Fruit fly (Drosophila melanogaster) whole organism, pupa: Measurements from ENCODE around the gene pns.

ENCODE experiments used
- CG17806 ChIP-seq: fragments of 200-800 bp; sonication (Bioruptor generic); optimal IDR thresholded peaks from 2 replicates; lab custom pipeline; 2018; ENCODE audit warnings: missing biosample characterization, mild to moderate bottlenecking, missing genetic modification characterization, moderate library complexity
- CG4496 ChIP-seq: fragments of 200-800 bp; sonication (Bioruptor generic); IDR thresholded peaks from 3 replicates; pipeline ENCODE4 v1.3.6; 2022; ENCODE audit warnings: missing biosample characterization, missing genetic modification characterization
- CG8301 ChIP-seq: fragments of 200-800 bp; sonication (Bioruptor generic); optimal IDR thresholded peaks from 2 replicates; lab custom pipeline; 2018; ENCODE audit warnings: missing biosample characterization, mild to moderate bottlenecking, missing genetic modification characterization
- gl ChIP-seq: fragments of 200-800 bp; sonication (Bioruptor generic); optimal IDR thresholded peaks from 2 replicates; lab custom pipeline; 2018; ENCODE audit warnings: missing biosample characterization, mild to moderate bottlenecking, missing genetic modification characterization
- rn ChIP-seq: fragments of 200-800 bp; sonication (Bioruptor generic); IDR thresholded peaks from 2 replicates; pipeline ENCODE4 v1.3.6; 2022; ENCODE audit warnings: missing biosample characterization, missing genetic modification characterization

dm6 chr3L:1577338-1577737 is 40.4 kb downstream of the pns start:
- TF ChIP-seq gl: no peak
- TF ChIP-seq CG17806 (tag; lab: Kevin White, UChicago): no peak
- TF ChIP-seq CG4496: no peak
- TF ChIP-seq CG8301 (tag; lab: Kevin White, UChicago): no peak
- no peak for TF ChIP-seq rn (GFP tag; lab: Robert Waterston, UW)
